Fruit fly (Drosophila melanogaster): ENCODE measurements around the gene RpL6.
A peak's percentile ranks its signal among the peaks of the same experiment; 100 is the strongest.

RpL6 gene

dm6 chr3R:31592256-31592879, 3.6 kb downstream of the RpL6 start, which contains the start of gene CG1774:
TSS of gene CG1774 (plus strand) at chr3R:31592803.
- TF ChIP-seq OdsH (GFP tag; optimal IDR thresholded peaks at IDR 0.05) (peak; percentile 89), Vsx2 (GFP tag; optimal IDR thresholded peaks at IDR 0.05; ENCODE audit: partially characterized antibody) (no peak), CrebA (GFP tag; optimal IDR thresholded peaks at IDR 0.05; ENCODE audit: borderline replicate concordance) (no peak), Jra (GFP tag; optimal IDR thresholded peaks at IDR 0.05) (peak; percentile 60), ey (GFP tag; optimal IDR thresholded peaks at IDR 0.05) (peak; percentile 90), psq (GFP tag; optimal IDR thresholded peaks at IDR 0.05) (peak; percentile 75), br (GFP tag; optimal IDR thresholded peaks at IDR 0.05) (peak; percentile 90), rgr (GFP tag; optimal IDR thresholded peaks at IDR 0.05) (peak; percentile 90), Hnf4 (GFP tag; optimal IDR thresholded peaks at IDR 0.05) (peak; percentile 83), Hr83 (GFP tag; optimal IDR thresholded peaks at IDR 0.05; ENCODE audit: poor library complexity, severe bottlenecking) (peak; percentile 43), Sp1 (GFP tag; optimal IDR thresholded peaks at IDR 0.05) (peak; percentile 75), woc (GFP tag; optimal IDR thresholded peaks at IDR 0.05) (peak; percentile 56), brk (GFP tag; optimal IDR thresholded peaks at IDR 0.05) (peak; percentile 79), lola (GFP tag; optimal IDR thresholded peaks at IDR 0.05) (no peak), dmrt93B (GFP tag; optimal IDR thresholded peaks at IDR 0.05) (peak; percentile 17), foxo (GFP tag; optimal IDR thresholded peaks at IDR 0.05) (peak; percentile 78 to 90), Rel (GFP tag; optimal IDR thresholded peaks at IDR 0.05) (peak; percentile 66), Rel (tag; optimal IDR thresholded peaks at IDR 0.05) (peak; percentile 10), HLH106 (tag; optimal IDR thresholded peaks at IDR 0.05) (peak; percentile 58), Abd-B (GFP tag; optimal IDR thresholded peaks at IDR 0.05) (no peak), tai (GFP tag; optimal IDR thresholded peaks at IDR 0.05) (no peak), h (GFP tag; optimal IDR thresholded peaks at IDR 0.05) (peak; percentile 93), fru (GFP tag; optimal IDR thresholded peaks at IDR 0.05) (peak; percentile 94), sage (GFP tag; optimal IDR thresholded peaks at IDR 0.05) (peak; percentile 49), CG32264 (GFP tag; optimal IDR thresholded peaks at IDR 0.05) (peak; percentile 53), Mio (GFP tag; optimal IDR thresholded peaks at IDR 0.05) (peak; percentile 44), usp (GFP tag; optimal IDR thresholded peaks at IDR 0.05) (no peak), sv (GFP tag; optimal IDR thresholded peaks at IDR 0.05) (peak; percentile 47)

dm6 chr3R:31590281-31590680, 5.7 kb downstream of the RpL6 start, which contains the start of gene CG1638:
TSS of gene CG1638 (plus strand) at chr3R:31590581.
- TF ChIP-seq fru (GFP tag; optimal IDR thresholded peaks at IDR 0.05) = no peak
- no peak for TF ChIP-seq h (GFP tag; optimal IDR thresholded peaks at IDR 0.05)
- no peak for TF ChIP-seq woc (GFP tag; optimal IDR thresholded peaks at IDR 0.05)
- no peak for TF ChIP-seq CG32264 (GFP tag; optimal IDR thresholded peaks at IDR 0.05)

dm6 chr3R:31588374-31588773, 7.6 kb downstream of the RpL6 start, which contains the start of gene CG1635:
TSS of gene CG1635 (plus strand) at chr3R:31588673.
- TF ChIP-seq OdsH (GFP tag; optimal IDR thresholded peaks at IDR 0.05) (peak; percentile 98), HLH106 (tag; optimal IDR thresholded peaks at IDR 0.05) (peak; percentile 99), CrebA (GFP tag; optimal IDR thresholded peaks at IDR 0.05; ENCODE audit: borderline replicate concordance) (no peak), sage (GFP tag; optimal IDR thresholded peaks at IDR 0.05) (no peak), dl (GFP tag; optimal IDR thresholded peaks at IDR 0.05; ENCODE audit: insufficient read depth in 1 of 2, partially characterized antibody in 2 of 2) (no peak), dmrt93B (GFP tag; optimal IDR thresholded peaks at IDR 0.05) (peak; percentile 95), Jra (GFP tag; optimal IDR thresholded peaks at IDR 0.05) (no peak), Hnf4 (GFP tag; optimal IDR thresholded peaks at IDR 0.05) (no peak), Mio (GFP tag; optimal IDR thresholded peaks at IDR 0.05) (no peak), dsf (GFP tag; optimal IDR thresholded peaks at IDR 0.05; ENCODE audit: borderline replicate concordance) (peak; percentile 96), GATAd (GFP tag; optimal IDR thresholded peaks at IDR 0.05) (peak; percentile 93), Dif (GFP tag; optimal IDR thresholded peaks at IDR 0.05; ENCODE audit: partially characterized antibody) (no peak), CG9705 (GFP tag; optimal IDR thresholded peaks at IDR 0.05) (peak; percentile 97), rgr (GFP tag; optimal IDR thresholded peaks at IDR 0.05) (peak; percentile 99), tai (GFP tag; optimal IDR thresholded peaks at IDR 0.05) (no peak), usp (GFP tag; optimal IDR thresholded peaks at IDR 0.05) (no peak), jim (GFP tag; optimal IDR thresholded peaks at IDR 0.05) (no peak), fru (GFP tag; optimal IDR thresholded peaks at IDR 0.05) (peak; percentile 97), foxo (GFP tag; optimal IDR thresholded peaks at IDR 0.05) (peak; percentile 95 to 99), Myc (optimal IDR thresholded peaks at IDR 0.05) (no peak), Rel (GFP tag; optimal IDR thresholded peaks at IDR 0.05) (peak; percentile 87), Rel (tag; optimal IDR thresholded peaks at IDR 0.05) (peak; percentile 92), brk (GFP tag; optimal IDR thresholded peaks at IDR 0.05) (no peak), CG32264 (GFP tag; optimal IDR thresholded peaks at IDR 0.05) (peak; percentile 97), psq (GFP tag; optimal IDR thresholded peaks at IDR 0.05) (peak; percentile 97), N (GFP tag; optimal IDR thresholded peaks at IDR 0.05) (no peak), woc (GFP tag; optimal IDR thresholded peaks at IDR 0.05) (no peak), Hr78 (GFP tag; optimal IDR thresholded peaks at IDR 0.05) (no peak), br (GFP tag; optimal IDR thresholded peaks at IDR 0.05) (peak; percentile 99), h (GFP tag; optimal IDR thresholded peaks at IDR 0.05) (peak; percentile 97), Sp1 (GFP tag; optimal IDR thresholded peaks at IDR 0.05) (peak; percentile 99), sv (GFP tag; optimal IDR thresholded peaks at IDR 0.05) (peak; percentile 98), Abd-B (GFP tag; optimal IDR thresholded peaks at IDR 0.05) (no peak), Vsx2 (GFP tag; optimal IDR thresholded peaks at IDR 0.05; ENCODE audit: partially characterized antibody) (no peak), ey (GFP tag; optimal IDR thresholded peaks at IDR 0.05) (peak; percentile 97), Hr83 (GFP tag; optimal IDR thresholded peaks at IDR 0.05; ENCODE audit: poor library complexity, severe bottlenecking) (peak; percentile 67), Dfd (GFP tag; optimal IDR thresholded peaks at IDR 0.05) (no peak), lola (GFP tag; optimal IDR thresholded peaks at IDR 0.05) (no peak), pan (optimal IDR thresholded peaks at IDR 0.05) (no peak)
